Fruit fly (Drosophila melanogaster) whole organism, prepupa: ENCODE data around the gene GILT3.

Experiments
- Blimp-1 ChIP-seq: fragments of 200-800 bp; sonication (Bioruptor generic); optimal IDR thresholded peaks from 3 replicates; lab custom pipeline; 2017; ENCODE audit warnings: missing biosample characterization, missing genetic modification characterization, mild to moderate bottlenecking, moderate library complexity, missing genetic modification reagents
- CG10631 ChIP-seq: fragments of 200-800 bp; sonication (Bioruptor generic); optimal IDR thresholded peaks from 2 replicates; lab custom pipeline; 2016; ENCODE audit warnings: missing biosample characterization, missing genetic modification characterization
- CG10669 ChIP-seq: fragments of 200-800 bp; sonication (Bioruptor generic); optimal IDR thresholded peaks from 3 replicates; lab custom pipeline; 2018; ENCODE audit warnings: missing biosample characterization, mild to moderate bottlenecking, missing genetic modification characterization, moderate library complexity
- CG11762 ChIP-seq: fragments of 200-800 bp; sonication (Bioruptor generic); optimal IDR thresholded peaks from 3 replicates; lab custom pipeline; 2016; ENCODE audit warnings: missing biosample characterization, missing genetic modification characterization; ENCODE audit not compliant: insufficient read depth
- CG16779 ChIP-seq: fragments of 200-800 bp; sonication (Bioruptor generic); optimal IDR thresholded peaks from 3 replicates; lab custom pipeline; 2017; ENCODE audit warnings: missing biosample characterization, mild to moderate bottlenecking, missing genetic modification characterization
- CG3032 ChIP-seq: fragments of 200-800 bp; optimal IDR thresholded peaks from 2 replicates; lab custom pipeline; 2019; ENCODE audit warnings: missing biosample characterization, mild to moderate bottlenecking, missing genetic modification characterization, moderate library complexity
- CG31627 ChIP-seq: fragments of 200-800 bp; sonication (Bioruptor generic); optimal IDR thresholded peaks from 3 replicates; lab custom pipeline; 2016; ENCODE audit warnings: missing biosample characterization, missing genetic modification characterization
- CG32006 ChIP-seq: fragments of 200-800 bp; sonication (Bioruptor generic); optimal IDR thresholded peaks from 3 replicates; lab custom pipeline; 2017; ENCODE audit warnings: missing biosample characterization, mild to moderate bottlenecking, missing genetic modification characterization
- CG34406 ChIP-seq: fragments of 200-800 bp; sonication (Bioruptor generic); optimal IDR thresholded peaks from 3 replicates; lab custom pipeline; 2016; ENCODE audit warnings: missing biosample characterization, missing genetic modification characterization
- CG3919 ChIP-seq: fragments of 200-800 bp; sonication (Bioruptor generic); optimal IDR thresholded peaks from 3 replicates; lab custom pipeline; 2016; ENCODE audit warnings: missing biosample characterization, missing genetic modification characterization
- CG4318 ChIP-seq: fragments of 200-800 bp; sonication (Bioruptor generic); optimal IDR thresholded peaks from 3 replicates; lab custom pipeline; 2017; ENCODE audit warnings: missing biosample characterization, mild to moderate bottlenecking, missing genetic modification characterization
- CG6163 ChIP-seq: fragments of 200-800 bp; sonication (Bioruptor generic); IDR thresholded peaks from 3 replicates; pipeline ENCODE4 v1.3.6; 2022; ENCODE audit warnings: missing biosample characterization, missing genetic modification characterization
- CG6276 ChIP-seq: fragments of 200-800 bp; sonication (Bioruptor generic); optimal IDR thresholded peaks from 2 replicates; lab custom pipeline; 2017; ENCODE audit warnings: missing biosample characterization, mild to moderate bottlenecking, missing genetic modification characterization
- CG6792 ChIP-seq: fragments of 200-800 bp; sonication (Bioruptor generic); optimal IDR thresholded peaks from 3 replicates; lab custom pipeline; 2016; ENCODE audit warnings: missing biosample characterization, missing genetic modification characterization
- CG6854 ChIP-seq: fragments of 200-800 bp; sonication (Bioruptor generic); optimal IDR thresholded peaks from 2 replicates; lab custom pipeline; 2017; ENCODE audit warnings: missing biosample characterization, mild to moderate bottlenecking, missing genetic modification characterization
- CG7368 ChIP-seq: fragments of 200-800 bp; sonication (Bioruptor generic); optimal IDR thresholded peaks from 3 replicates; lab custom pipeline; 2016; ENCODE audit warnings: missing biosample characterization, missing genetic modification characterization
- CG8119 ChIP-seq: fragments of 200-800 bp; sonication (Bioruptor generic); IDR thresholded peaks from 3 replicates; pipeline ENCODE4 v1.3.6; 2022; ENCODE audit warnings: missing biosample characterization, missing genetic modification characterization
- CG8319 ChIP-seq: fragments of 200-800 bp; sonication (Bioruptor generic); optimal IDR thresholded peaks from 3 replicates; lab custom pipeline; 2016; ENCODE audit warnings: missing biosample characterization, missing genetic modification characterization
- CG8632 ChIP-seq: fragments of 200-800 bp; sonication (Bioruptor generic); optimal IDR thresholded peaks from 3 replicates; lab custom pipeline; 2016; ENCODE audit warnings: missing biosample characterization, missing genetic modification characterization
- CG9139 ChIP-seq: fragments of 200-800 bp; sonication (Bioruptor generic); optimal IDR thresholded peaks from 3 replicates; lab custom pipeline; 2017; ENCODE audit warnings: missing biosample characterization, mild to moderate bottlenecking, missing genetic modification characterization
- Eip78C ChIP-seq: fragments of 200-800 bp; sonication (Bioruptor generic); peaks from one replicate; lab custom pipeline; 2016; ENCODE audit warnings: missing biosample characterization, missing genetic modification characterization
- Eip93F ChIP-seq: fragments of 200-800 bp; sonication (Bioruptor generic); optimal IDR thresholded peaks from 2 replicates; lab custom pipeline; 2016; ENCODE audit warnings: missing biosample characterization, mild to moderate bottlenecking, missing genetic modification characterization
- Ets96B ChIP-seq: fragments of 200-800 bp; optimal IDR thresholded peaks from 2 replicates; lab custom pipeline; 2019; ENCODE audit warnings: missing biosample characterization, mild to moderate bottlenecking, missing genetic modification characterization, moderate library complexity
- Gug ChIP-seq: fragments of 200-800 bp; sonication (Bioruptor generic); IDR thresholded peaks from 2 replicates; pipeline ENCODE4 v1.3.6; 2022; ENCODE audit warnings: missing biosample characterization, missing genetic modification characterization
- Hr39 ChIP-seq: fragments of 200-800 bp; sonication (Bioruptor generic); optimal IDR thresholded peaks from 2 replicates; lab custom pipeline; 2016; ENCODE audit warnings: missing biosample characterization, missing genetic modification characterization
- Hr4 ChIP-seq: fragments of 200-800 bp; sonication (Bioruptor generic); optimal IDR thresholded peaks from 3 replicates; lab custom pipeline; 2016; ENCODE audit warnings: missing biosample characterization, missing genetic modification characterization
- Lpt ChIP-seq: fragments of 200-800 bp; sonication (Bioruptor generic); optimal IDR thresholded peaks from 3 replicates; lab custom pipeline; 2016; ENCODE audit warnings: missing biosample characterization, missing genetic modification characterization
- Met ChIP-seq: fragments of 200-800 bp; sonication (Bioruptor generic); optimal IDR thresholded peaks from 3 replicates; lab custom pipeline; 2016; ENCODE audit warnings: missing biosample characterization, missing genetic modification characterization
- OdsH ChIP-seq: fragments of 200-800 bp; sonication (Bioruptor generic); optimal IDR thresholded peaks from 3 replicates; lab custom pipeline; 2016; ENCODE audit warnings: missing biosample characterization, missing genetic modification characterization
- Sox102F ChIP-seq: fragments of 200-800 bp; sonication (Bioruptor generic); optimal IDR thresholded peaks from 2 replicates; lab custom pipeline; 2016; ENCODE audit warnings: missing biosample characterization, mild to moderate bottlenecking, missing genetic modification characterization
- Sox14 ChIP-seq: fragments of 200-800 bp; sonication (Bioruptor generic); optimal IDR thresholded peaks from 3 replicates; lab custom pipeline; 2016; ENCODE audit warnings: missing biosample characterization, missing genetic modification characterization
- achi ChIP-seq: fragments of 200-800 bp; sonication (Bioruptor generic); optimal IDR thresholded peaks from 3 replicates; lab custom pipeline; 2016; ENCODE audit warnings: missing biosample characterization, missing genetic modification characterization
- acj6 ChIP-seq: fragments of 200-800 bp; sonication (Bioruptor generic); optimal IDR thresholded peaks from 3 replicates; lab custom pipeline; 2016; ENCODE audit warnings: missing biosample characterization, missing genetic modification characterization
- cyc ChIP-seq: fragments of 200-800 bp; sonication (Bioruptor generic); optimal IDR thresholded peaks from 3 replicates; lab custom pipeline; 2016; ENCODE audit warnings: missing biosample characterization, missing genetic modification characterization
- dsx ChIP-seq: fragments of 200-800 bp; optimal IDR thresholded peaks from 3 replicates; lab custom pipeline; 2019; ENCODE audit warnings: missing biosample characterization, mild to moderate bottlenecking, missing genetic modification characterization, moderate library complexity; ENCODE audit not compliant: poor library complexity, severe bottlenecking
- fd59A ChIP-seq: fragments of 200-800 bp; sonication (Bioruptor generic); optimal IDR thresholded peaks from 2 replicates; lab custom pipeline; 2017; ENCODE audit warnings: missing biosample characterization, mild to moderate bottlenecking, missing genetic modification characterization, missing genetic modification reagents
- fd85E ChIP-seq: fragments of 200-800 bp; sonication (Bioruptor generic); optimal IDR thresholded peaks from 3 replicates; lab custom pipeline; 2016; ENCODE audit warnings: missing biosample characterization, missing genetic modification characterization
- lz ChIP-seq: fragments of 200-800 bp; sonication (Bioruptor generic); optimal IDR thresholded peaks from 3 replicates; lab custom pipeline; 2016; ENCODE audit warnings: missing biosample characterization, missing genetic modification characterization
- net ChIP-seq: fragments of 200-800 bp; sonication (Bioruptor generic); optimal IDR thresholded peaks from 3 replicates; lab custom pipeline; 2016; ENCODE audit warnings: missing biosample characterization, missing genetic modification characterization
- pdm3 ChIP-seq: fragments of 200-800 bp; sonication (Bioruptor generic); optimal IDR thresholded peaks from 3 replicates; lab custom pipeline; 2016; ENCODE audit warnings: missing biosample characterization, missing genetic modification characterization
- salr ChIP-seq, 2 experiments: fragments of 200-800 bp; sonication (Bioruptor generic); optimal IDR thresholded peaks; 3 replicates each; lab custom pipeline; 2016 to 2018; ENCODE audit warnings: missing biosample characterization in 2 of 2, missing genetic modification characterization in 2 of 2, mild to moderate bottlenecking in 1 of 2
- spab ChIP-seq: fragments of 200-800 bp; sonication (Bioruptor generic); optimal IDR thresholded peaks from 2 replicates; lab custom pipeline; 2017; ENCODE audit warnings: missing biosample characterization, mild to moderate bottlenecking, missing genetic modification characterization, missing genetic modification reagents
- ss ChIP-seq, 2 experiments: fragments of 200-800 bp; sonication (Bioruptor generic); optimal IDR thresholded peaks; 2 replicates in 1 of 2; 3 replicates in 1 of 2; lab custom pipeline; 2017 to 2018; ENCODE audit warnings: mild to moderate bottlenecking in 2 of 2, missing biosample characterization in 2 of 2, missing genetic modification characterization in 2 of 2, moderate library complexity in 1 of 2
- svp ChIP-seq: fragments of 200-800 bp; sonication (Bioruptor generic); peaks from one replicate; lab custom pipeline; 2016; ENCODE audit warnings: missing biosample characterization, missing genetic modification characterization
- topi ChIP-seq: fragments of 200-800 bp; sonication (Bioruptor generic); optimal IDR thresholded peaks from 3 replicates; lab custom pipeline; 2016; ENCODE audit warnings: missing biosample characterization, missing genetic modification characterization
- vri ChIP-seq: fragments of 200-800 bp; sonication (Bioruptor generic); optimal IDR thresholded peaks from 3 replicates; lab custom pipeline; 2016; ENCODE audit warnings: missing biosample characterization, mild to moderate bottlenecking, missing genetic modification characterization

The GILT3 gene

dm6 chr3R:23722680-23723372 is 45.7 kb downstream of the GILT3 start, which contains the start of gene CG10365 (continued):
- TF ChIP-seq CG31627 (GFP tag; lab: Kevin White, UChicago) (peak; percentile 52), CG34406 (peak; percentile 96), Lpt (peak; percentile 87), CG8119 (peak; percentile 97), CG6854 (GFP tag; lab: Kevin White, UChicago) (peak; percentile 14), spab (GFP tag; lab: Kevin White, UChicago) (peak; percentile 81), CG8319 (GFP tag; lab: Kevin White, UChicago) (peak; percentile 79), dsx (GFP tag; lab: Kevin White, UChicago) (peak; percentile 80), CG4318 (GFP tag; lab: Kevin White, UChicago) (peak; percentile 84), pdm3 (GFP tag; lab: Kevin White, UChicago) (peak; percentile 79), vri (GFP tag; lab: Kevin White, UChicago) (peak; percentile 92), Sox14 (GFP tag; lab: Kevin White, UChicago) (peak; percentile 57)

DNA sequence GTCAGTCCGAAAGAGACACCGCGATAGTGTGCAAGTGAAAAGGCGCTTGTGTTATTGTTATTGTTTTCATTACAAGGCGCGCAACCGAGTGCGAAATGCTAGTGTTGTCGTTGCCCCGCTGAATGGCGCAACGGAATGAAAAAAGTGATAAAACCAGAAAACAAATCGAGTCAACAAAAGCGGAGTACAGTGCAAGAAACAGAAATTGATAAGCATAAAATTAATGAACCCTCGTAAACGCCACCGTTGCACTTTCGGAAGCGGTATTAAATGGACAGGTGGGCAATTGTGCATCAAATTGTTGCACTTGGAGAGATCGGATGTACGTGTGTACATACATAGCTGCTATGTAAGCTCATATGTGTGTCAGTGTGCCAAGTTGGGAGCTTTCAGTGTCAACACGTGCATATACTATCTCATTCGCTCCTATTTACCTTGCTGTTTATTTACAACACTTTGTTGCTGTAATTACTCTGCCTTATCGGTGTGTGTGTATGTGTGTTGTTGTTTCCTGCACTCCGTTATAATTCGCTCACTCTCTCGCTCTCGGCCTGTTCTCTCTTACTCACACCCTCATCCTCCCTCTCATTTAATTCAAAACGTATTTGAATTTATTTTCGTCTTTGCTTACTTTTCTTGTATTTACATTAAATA is 46.4 kb downstream of the GILT3 start:
- TF ChIP-seq CG11762 (GFP tag; lab: Kevin White, UChicago) (peak; percentile 46), CG16779 (tag; lab: Kevin White, UChicago) (peak; percentile 23), CG7368 (peak; percentile 78), dsx (GFP tag; lab: Kevin White, UChicago) (peak; percentile 80), Eip78C (GFP tag; lab: Kevin White, UChicago) (peak; percentile 91), CG6163 (GFP tag; lab: Robert Waterston, UW) (peak; percentile 65), net (GFP tag; lab: Kevin White, UChicago) (no peak), CG10669 (GFP tag; lab: Kevin White, UChicago) (peak; percentile 36), CG3919 (peak; percentile 61), fd59A (no peak), svp (GFP tag; lab: Kevin White, UChicago) (peak; percentile 75), CG9139 (GFP tag; lab: Kevin White, UChicago) (peak; percentile 46), CG6792 (GFP tag; lab: Kevin White, UChicago) (peak; percentile 60), fd85E (GFP tag; lab: Kevin White, UChicago) (no peak), Gug (GFP tag; lab: Robert Waterston, UW) (peak; percentile 52; the same call in 1 of the 2 replicates), achi (GFP tag; lab: Kevin White, UChicago) (peak; percentile 21), CG6854 (GFP tag; lab: Kevin White, UChicago) (peak; percentile 6), CG6276 (GFP tag; lab: Kevin White, UChicago) (peak; percentile 33), ss (GFP tag; optimal IDR thresholded peaks at IDR 0.05; lab: Kevin White, UChicago) (peak; percentile 55 to 61), Eip93F (GFP tag; lab: Kevin White, UChicago) (no peak), topi (peak; percentile 8), Blimp-1 (GFP tag; lab: Kevin White, UChicago) (no peak), Sox102F (peak; percentile 33), salr (GFP tag; optimal IDR thresholded peaks at IDR 0.05; lab: Kevin White, UChicago) (peak in 1 of 2 experiments; percentile 39), Ets96B (tag; lab: Kevin White, UChicago) (no peak), CG8632 (GFP tag; lab: Kevin White, UChicago) (peak; percentile 5), acj6 (GFP tag; lab: Kevin White, UChicago) (peak; percentile 13), CG3032 (tag; lab: Kevin White, UChicago) (no peak), lz (GFP tag; lab: Kevin White, UChicago) (peak; percentile 41), Met (GFP tag; lab: Kevin White, UChicago) (no peak), CG32006 (GFP tag; lab: Kevin White, UChicago) (peak; percentile 47), Hr4 (GFP tag; lab: Kevin White, UChicago) (peak; percentile 56), Hr39 (GFP tag; lab: Kevin White, UChicago) (peak; percentile 15), OdsH (GFP tag; lab: Kevin White, UChicago) (peak; percentile 51), CG10631 (GFP tag; lab: Kevin White, UChicago) (peak; percentile 47), CG8119 (peak; percentile 74), cyc (GFP tag; lab: Kevin White, UChicago) (no peak), Sox14 (GFP tag; lab: Kevin White, UChicago) (peak; percentile 36), spab (GFP tag; lab: Kevin White, UChicago) (peak; percentile 20), CG8319 (GFP tag; lab: Kevin White, UChicago) (peak; percentile 48), CG34406 (no peak)
